Fruit fly (Drosophila melanogaster): ENCODE data around the gene CG1236.

The CG1236 gene

DNA sequence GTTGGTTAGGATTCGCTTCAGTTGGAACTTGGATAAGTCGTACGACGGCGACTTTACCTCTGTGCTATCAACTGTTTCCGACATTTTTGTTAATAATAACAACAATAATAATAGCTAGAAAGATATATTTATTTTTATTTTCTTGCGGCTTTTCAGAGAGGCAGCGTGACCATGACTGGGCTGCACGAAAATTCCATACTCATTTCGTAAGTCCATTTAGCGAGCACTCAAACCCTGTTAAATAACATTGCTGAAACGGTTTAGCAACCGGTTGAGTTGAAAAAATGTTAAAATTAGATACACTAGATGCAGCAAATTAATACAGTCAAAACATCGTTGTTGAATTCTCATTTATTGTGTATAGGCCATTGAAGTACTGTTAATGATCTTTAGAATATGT is 18.0 kb downstream of the CG1236 start, which contains the start of gene Dcps:
Dcps (minus strand) TSS at position 181 of the 400 bp plus-strand sequence.
- TF ChIP-seq noc (tag; optimal IDR thresholded peaks at IDR 0.05): no peak

DNA sequence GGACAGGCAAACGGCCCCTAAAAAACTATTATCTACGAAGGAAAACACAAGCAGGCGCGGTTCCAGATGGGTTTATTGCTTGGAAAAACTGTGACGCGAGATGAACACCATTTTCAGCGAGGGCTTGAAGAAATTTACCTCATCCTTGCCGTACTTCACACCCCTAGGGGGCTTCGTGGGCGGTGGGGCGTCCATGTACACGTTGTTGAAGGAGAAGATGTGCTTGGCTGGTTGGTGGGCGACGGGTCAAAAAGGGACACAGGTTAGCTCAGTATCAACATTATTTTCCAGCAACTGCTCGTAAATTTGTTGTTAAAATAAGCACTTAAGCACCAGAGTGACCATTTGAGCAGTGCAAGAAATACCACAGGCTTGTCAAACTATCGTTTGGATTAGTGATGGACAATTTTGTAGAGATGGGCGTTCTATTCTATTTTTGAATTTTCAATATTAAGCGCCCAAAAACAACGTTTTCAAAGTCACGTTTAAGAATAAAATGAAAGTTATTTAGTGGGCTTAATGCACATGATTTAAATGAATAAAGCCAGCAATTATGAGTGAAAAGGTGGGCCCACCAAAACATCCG is 22.2 kb downstream of the CG1236 start, which contains the start of gene Sec8:
Sec8 (minus strand) TSS at position 374 of the 586 bp plus-strand sequence.
- no peak for TF ChIP-seq noc (tag; optimal IDR thresholded peaks at IDR 0.05)

DNA sequence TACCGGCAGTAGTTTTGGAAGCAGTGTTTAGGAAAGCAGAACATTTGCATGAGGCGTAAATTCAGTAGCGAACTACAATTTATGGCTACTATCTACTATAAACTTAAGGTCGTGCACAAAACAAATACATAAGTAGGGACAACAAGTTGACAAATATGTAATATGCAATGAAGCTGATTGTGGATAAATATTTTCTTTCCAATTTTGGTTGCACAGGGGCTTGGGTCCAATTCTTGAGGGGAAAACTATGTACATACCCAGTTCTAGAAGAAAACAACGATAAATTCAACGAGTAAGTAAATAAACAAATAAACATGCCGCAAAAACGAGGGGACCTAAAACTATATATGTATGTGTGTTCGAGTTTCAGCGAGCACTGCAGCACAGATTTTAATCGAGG is 24.4 kb downstream of the CG1236 start:
- no peak for TF ChIP-seq noc (tag; optimal IDR thresholded peaks at IDR 0.05)

DNA sequence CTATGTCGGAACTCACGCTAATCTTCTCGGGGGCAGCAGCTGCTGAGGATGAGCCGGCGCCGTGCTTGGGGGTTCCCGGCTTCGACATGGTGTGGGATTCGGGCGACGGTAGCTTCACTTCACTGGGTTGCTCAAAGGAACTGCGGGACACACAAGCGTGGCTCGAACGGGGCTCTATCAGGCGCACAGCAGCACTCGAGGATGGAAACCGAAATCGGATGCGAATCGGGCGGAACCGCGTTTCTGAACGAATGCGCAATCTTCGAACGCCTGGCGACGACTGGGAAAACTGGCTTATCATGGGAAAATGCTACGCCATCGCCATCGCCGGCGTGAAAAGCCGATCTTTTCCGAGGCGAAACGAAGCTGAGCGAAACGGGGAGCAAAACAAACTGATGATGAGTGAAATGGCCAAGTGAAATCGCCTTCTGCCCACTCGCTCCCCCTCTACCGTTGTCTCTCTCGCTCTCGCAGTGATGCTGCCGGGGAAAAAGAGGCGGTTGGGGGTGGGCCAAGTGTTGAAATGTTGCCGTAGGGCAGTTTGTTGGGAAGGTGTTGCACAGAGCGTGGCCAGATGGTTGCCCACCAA is 35.2 kb downstream of the CG1236 start:
- no peak for TF ChIP-seq noc (tag; optimal IDR thresholded peaks at IDR 0.05)

DNA sequence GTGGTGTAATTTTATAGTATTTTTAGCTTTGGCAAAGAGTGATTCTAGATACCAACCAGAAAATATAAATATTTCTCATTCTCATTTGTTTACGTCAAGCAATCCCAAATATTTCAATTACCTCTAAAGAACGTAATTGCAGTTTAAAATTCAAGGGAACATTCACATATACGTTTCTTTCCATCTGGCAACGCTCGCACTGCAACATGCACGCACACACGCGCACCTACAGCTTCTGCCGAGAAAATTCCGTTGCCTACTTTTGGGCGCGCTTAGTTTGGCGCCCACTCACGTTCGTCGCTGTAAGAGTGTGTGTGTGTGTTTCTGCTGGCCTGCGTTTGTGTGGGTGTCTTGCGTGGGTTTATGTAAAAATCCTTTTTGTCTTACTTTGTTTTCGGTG is 35.9 kb downstream of the CG1236 start:
- no peak for TF ChIP-seq noc (tag; optimal IDR thresholded peaks at IDR 0.05)

DNA sequence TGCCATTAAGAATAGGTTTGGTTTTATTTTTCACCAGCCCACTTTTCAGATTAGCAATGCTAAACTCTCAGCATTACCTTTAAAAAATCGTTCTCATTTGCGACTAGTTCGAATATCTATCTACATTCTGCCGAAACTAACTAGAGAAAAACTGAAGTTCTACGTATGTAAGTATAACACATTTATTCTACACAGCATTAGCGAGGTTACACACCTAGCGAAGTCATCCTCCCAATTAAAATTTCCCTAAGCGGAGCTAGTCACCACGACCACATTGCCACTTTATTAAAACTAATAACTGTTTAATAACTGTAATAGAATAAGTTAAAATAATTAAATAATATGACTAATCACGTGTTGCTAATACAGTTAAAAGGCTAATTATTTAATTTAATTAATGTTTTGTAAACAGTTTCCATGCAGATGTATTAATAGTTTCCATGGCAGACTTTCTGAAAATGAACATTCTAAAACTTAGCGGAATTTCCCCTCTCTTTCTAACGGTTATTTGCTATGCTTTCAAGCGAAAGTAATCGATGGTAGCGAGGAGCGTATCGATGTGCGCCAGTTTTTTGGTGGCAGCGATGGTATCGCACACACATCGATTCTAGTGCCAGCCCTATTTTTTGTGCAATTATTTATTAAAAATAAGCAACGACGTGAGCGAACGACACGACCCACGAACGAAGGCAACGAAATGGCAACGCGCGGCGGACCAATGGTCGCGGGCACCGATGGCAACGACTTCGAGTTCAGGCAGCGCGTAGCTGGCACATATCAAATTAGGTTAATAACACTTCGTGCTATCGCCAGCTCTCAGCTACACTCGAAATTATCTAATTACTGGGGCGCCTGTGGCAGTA is 42.4 kb downstream of the CG1236 start, which contains the start of gene jagn:
jagn (plus strand) TSS at position 585 of the 863 bp plus-strand sequence.
- no peak for TF ChIP-seq noc (tag; optimal IDR thresholded peaks at IDR 0.05)

DNA sequence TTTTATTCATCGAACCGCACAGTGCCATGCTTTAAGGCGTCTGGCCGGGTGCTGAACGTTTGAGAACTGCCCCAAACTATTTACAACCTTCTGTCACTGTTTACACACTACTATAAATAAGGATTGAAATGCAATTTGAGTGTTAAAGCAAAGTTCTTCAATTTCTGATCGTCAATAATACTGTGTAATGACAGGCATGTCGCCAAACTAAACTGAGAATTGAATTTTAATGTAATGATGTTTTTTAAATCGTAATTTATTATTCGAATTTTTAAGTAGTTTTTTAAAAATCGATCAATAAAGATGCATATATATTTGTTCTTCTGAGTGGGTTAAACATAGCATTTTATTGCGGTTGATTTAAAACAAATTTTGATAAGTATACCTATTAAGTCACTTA is 44.4 kb downstream of the CG1236 start, which contains the start of gene CG2082:
CG2082 (minus strand) TSS at position 101 of the 400 bp plus-strand sequence.
- TF ChIP-seq noc (tag; optimal IDR thresholded peaks at IDR 0.05): no peak

DNA sequence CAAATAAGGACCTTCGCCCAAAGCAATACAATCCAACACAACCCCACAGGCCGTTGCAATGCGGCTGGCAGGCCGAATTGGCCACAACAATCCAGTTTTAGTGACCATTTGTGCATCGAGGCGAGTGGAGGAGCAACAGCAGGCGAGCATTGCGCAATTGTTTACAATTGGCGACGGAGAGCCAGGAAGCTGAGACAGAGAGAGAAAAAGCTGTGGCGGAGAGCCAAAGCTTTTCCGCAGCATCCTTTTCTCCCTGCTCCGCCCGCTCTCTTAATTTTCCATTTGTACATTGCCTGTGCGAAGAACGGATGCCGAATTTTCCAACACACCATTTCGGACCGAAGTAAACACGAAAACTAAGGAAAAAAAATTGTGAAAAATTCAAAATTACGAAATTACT is 44.9 kb downstream of the CG1236 start, which contains the start of gene kat-60L1:
kat-60L1 (plus strand) TSS at position 301 of the 400 bp plus-strand sequence.
- TF ChIP-seq noc (tag; optimal IDR thresholded peaks at IDR 0.05): no peak

Data from whole organism, larva.